Worm (Caenorhabditis elegans): ENCODE measurements around the gene talp-3.

DNA sequence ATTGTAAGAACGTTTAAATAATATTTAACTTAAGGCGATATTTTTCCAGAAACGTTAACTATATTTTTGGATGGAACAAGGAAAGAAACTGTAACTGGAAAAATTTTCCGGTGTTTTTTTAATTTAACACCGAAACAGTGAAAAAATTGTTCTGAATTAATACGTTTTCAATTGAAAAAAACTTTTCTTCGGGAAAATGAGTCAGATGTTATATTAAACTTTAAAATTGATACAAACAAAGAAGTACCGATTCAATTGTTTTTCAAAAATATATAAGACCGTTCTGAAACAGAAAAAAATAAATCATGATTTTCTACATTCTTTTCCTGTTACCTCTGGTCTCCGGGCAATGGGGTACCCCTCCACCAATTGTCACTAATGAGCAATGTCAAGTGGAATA lies 18.4 kb downstream of the talp-3 start, which contains the start of gene ule-2:
- no peak for TF ChIP-seq snpc-4 (GFP tag; optimal IDR thresholded peaks at IDR 0.05)
- no peak for TF ChIP-seq snpc-4 (tag; optimal IDR thresholded peaks at IDR 0.05)
- TF ChIP-seq ama-1 (optimal IDR thresholded peaks at IDR 0.05): no peak
- TF ChIP-seq ama-1 (GFP tag; optimal IDR thresholded peaks at IDR 0.05): no peak
- TF ChIP-seq ets-4 (GFP tag; optimal IDR thresholded peaks at IDR 0.05): no peak
- no peak for TF ChIP-seq let-526 (GFP tag; IDR thresholded peaks at IDR 0.05)
- TF ChIP-seq mxl-1 (tag; optimal IDR thresholded peaks at IDR 0.05): no peak
- no peak for TF ChIP-seq F49E8.2 (tag; optimal IDR thresholded peaks at IDR 0.05; ENCODE audit: insufficient read depth)
- TF ChIP-seq pha-4 (tag; optimal IDR thresholded peaks at IDR 0.05): no peak
- no peak for TF ChIP-seq lsl-1 (GFP tag; optimal IDR thresholded peaks at IDR 0.05)
- no peak for TF ChIP-seq D2030.7 (GFP tag; IDR thresholded peaks at IDR 0.05)
